Fruit fly (Drosophila melanogaster): ENCODE measurements around the gene Cortactin.

Gene Cortactin

DNA sequence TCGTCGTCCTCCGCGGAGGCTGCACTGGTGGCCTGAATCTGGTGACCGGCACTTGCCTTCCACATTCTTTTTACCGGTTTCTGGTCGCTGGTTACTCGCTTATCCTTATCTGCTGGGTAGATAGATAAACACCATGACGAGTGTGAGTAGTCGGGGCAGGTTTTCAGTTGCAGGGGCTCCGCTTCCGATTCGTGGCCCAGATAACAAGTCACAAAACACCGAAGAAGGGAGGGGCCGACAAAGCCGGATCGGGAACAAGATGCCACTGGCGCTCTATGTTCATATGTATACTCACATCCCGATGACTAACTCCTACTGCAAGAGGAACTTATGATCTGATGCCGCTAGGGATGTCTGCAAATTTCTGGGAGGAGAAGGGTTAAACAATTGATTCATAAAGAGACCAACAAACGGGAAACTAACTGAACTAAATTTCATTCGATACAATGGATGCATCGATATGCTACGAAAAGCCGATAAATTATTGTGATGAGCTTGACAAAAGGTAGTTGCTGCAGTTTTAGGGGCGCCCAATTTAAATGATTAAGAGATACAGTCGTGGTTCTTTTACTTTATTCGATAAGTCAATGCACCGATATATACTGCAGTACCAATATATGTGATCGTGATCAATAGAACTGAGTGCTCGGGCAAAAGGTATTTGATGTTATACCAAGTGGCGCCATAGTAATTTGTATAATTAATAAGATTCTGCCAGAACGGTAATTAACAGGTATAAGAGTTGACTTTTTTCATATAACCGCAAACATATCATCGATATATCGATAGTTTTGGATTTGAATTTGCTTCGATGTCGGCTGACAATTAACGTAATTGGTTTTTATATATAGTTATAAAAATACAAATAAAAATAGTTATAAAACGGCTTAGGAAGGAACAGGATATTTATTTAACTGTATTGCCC is at the start of gene Cortactin:
Gene Cortactin (minus strand): TSS at position 472 of the 925 bp plus-strand sequence.
- TF ChIP-seq CG8478 (optimal IDR thresholded peaks at IDR 0.05) (no peak), CTCF (optimal IDR thresholded peaks at IDR 0.05) (peak in 1 of 2 experiments; percentile 47)

DNA sequence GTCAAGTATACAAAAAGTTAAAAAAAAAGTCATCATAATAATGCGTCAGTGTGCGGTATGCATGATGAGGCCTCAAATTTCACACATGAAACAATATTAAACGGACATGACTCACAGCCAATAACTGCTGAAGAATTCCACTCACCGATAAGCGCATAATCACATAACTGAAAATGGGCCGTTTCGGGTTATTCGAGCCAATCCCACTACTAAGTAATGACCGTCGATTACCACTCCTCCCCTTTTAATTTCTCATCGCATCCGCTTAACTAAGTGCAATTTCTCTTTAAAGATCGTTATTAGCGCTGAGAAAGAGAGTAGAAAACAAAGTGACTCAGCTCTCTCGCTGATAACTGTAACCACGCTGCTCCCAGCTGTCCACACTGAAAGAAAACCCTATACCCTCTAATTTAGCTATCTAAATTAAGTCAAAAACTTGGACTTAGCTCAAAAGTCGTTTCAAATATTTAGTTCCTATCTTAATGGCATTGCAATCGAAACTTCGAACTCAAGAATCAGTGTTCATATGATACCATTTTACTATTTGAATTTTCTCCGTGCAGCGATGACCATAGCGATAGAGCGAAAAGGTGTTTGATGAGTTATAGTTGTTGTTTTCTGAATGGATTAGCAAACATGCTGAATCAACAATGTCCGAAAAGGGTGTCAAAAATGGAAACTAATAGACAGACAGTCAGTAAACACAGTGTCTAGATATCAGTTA is 48.6 kb upstream of the Cortactin start:
- TF ChIP-seq CTCF (optimal IDR thresholded peaks at IDR 0.05): no peak
- no peak for TF ChIP-seq CG8478 (optimal IDR thresholded peaks at IDR 0.05)

DNA sequence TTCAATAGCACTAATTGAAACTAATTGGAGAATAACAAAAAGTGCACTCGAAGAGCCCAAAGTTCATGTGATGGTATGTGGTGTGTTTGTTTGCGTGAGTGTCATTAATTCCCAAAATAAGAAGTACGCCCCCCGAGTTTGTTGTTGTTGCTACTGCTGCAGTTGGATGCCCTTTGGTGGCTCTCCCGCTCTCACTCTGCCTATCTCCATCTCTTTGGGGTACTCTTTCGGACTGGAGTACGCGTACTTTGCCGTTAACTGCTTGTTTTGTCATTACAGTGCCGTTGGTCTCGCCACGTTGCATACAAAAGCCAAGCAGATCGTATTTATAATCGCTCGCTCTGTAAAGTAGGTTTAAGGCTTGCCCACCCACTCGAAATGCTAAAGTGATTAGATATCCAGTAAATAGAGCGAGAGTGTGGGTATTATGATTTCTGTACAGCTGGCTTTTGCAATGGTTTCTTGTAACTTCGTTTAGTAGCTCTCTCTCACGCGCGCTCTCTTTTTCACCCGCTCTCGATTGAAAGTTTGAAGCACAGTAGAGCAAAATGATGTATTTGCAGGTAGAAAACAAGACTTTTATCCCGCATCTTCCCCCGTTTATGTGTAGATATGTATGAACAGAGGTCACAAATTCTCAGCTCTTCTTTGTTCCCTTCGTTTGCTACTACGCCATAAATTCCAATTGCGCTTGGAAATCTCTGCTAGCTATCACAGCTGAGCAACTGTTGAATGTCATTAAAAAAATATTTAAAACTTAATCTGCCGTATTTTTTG is 47.9 kb upstream of the Cortactin start:
- TF ChIP-seq CTCF (optimal IDR thresholded peaks at IDR 0.05) (no peak), CG8478 (optimal IDR thresholded peaks at IDR 0.05) (no peak)

DNA sequence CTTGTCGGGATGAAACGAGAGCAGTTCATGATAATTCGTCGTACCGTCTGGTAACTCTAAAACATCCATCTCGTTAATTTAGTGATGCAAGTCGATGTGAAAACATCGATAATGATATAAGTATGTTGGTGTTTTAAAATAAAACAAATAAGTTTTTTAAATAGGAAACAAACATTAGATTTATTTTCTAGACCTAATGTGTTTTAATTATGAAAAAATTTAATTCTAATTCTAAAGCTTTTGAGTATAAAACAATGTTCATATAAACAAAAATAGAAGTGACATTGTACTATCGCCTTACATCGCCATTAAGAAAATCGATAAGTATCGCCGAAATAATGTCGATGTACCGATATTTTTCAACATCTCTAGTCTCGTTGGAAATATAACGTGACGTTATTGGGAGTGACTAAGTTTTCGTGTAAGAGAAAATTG is 46.8 kb upstream of the Cortactin start, which contains the start of gene Rab11:
Gene Rab11 (plus strand): TSS at position 363 of the 435 bp plus-strand sequence.
- TF ChIP-seq CG8478 (optimal IDR thresholded peaks at IDR 0.05) (no peak), CTCF (optimal IDR thresholded peaks at IDR 0.05) (no peak)

DNA sequence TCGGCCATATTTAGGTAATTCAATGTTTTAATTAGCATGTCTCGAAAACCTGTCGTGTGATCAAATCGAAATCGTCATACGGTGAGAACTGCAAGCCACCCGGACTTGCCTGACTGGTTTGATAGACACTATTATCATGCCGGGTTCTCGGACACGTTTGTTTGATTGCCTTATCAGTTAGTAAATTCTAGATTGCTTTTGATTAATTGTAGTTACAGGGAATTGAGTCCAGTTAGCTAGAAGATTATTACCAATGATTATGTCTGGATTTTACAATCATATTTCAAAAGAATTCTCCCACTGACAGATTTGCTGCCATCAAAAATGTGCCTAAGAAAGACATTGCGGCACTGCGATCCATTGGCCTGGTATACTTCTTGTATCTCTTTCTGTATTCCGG is 45.4 kb upstream of the Cortactin start:
- TF ChIP-seq CTCF (optimal IDR thresholded peaks at IDR 0.05) (no peak), CG8478 (optimal IDR thresholded peaks at IDR 0.05) (no peak)

DNA sequence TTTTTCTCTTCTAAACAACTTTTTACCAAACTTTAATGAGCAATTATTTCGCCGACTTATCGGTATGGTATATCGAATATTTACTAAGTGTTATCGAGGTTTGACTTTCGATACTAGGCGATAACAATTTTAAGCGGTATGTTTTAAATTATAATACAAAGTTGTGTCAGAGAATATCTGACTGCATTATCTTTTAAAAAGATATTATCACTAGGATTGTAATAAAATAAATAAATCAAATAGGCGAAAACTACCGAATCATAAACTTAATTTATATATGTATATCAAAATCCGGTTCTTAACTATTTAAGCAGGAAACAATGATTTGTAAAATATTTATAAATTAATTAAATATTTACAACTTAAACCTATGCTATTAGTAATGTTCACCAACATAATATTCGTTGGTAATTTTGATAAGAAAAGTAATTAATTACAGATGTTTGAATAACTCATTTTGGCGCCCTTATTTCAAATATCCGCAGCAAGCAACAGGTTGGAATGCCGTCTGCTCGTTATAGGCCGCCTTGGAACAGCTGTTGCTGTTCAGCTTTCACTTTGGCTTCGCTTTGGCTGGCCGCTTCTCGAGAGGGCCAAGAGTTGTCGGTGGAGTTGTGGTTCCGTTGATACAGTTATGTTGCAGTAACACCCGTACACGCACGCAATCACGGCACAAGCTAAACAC is 43.8 kb upstream of the Cortactin start, which contains the start of the genes Sec15 and rtet:
Gene Sec15 (minus strand): TSS at position 66 of the 685 bp plus-strand sequence.
Gene rtet (plus strand): TSS at position 540 of the 685 bp plus-strand sequence.
- TF ChIP-seq CTCF (optimal IDR thresholded peaks at IDR 0.05) (no peak), CG8478 (optimal IDR thresholded peaks at IDR 0.05) (no peak)

DNA sequence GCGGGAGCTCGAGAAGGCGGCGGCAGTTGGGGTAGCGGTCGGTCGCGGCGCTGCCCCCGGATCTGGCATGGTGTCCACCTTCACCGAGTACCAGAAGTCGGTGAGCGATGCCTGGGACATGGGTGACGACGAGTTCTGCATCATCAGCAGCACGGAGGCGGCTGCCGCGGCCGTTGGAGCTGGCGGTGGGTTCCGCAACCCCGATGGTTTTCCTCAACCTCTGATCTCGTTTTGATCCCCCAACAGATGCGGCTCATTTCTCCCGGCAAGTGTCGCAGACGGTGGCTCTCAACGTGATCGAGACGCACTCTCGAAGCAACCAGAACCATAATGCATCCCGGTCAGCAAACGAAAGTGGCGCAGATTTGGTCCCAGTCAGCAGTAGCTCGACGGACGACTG is 38.2 kb upstream of the Cortactin start:
- TF ChIP-seq CG8478 (optimal IDR thresholded peaks at IDR 0.05) (no peak), CTCF (optimal IDR thresholded peaks at IDR 0.05) (no peak)

DNA sequence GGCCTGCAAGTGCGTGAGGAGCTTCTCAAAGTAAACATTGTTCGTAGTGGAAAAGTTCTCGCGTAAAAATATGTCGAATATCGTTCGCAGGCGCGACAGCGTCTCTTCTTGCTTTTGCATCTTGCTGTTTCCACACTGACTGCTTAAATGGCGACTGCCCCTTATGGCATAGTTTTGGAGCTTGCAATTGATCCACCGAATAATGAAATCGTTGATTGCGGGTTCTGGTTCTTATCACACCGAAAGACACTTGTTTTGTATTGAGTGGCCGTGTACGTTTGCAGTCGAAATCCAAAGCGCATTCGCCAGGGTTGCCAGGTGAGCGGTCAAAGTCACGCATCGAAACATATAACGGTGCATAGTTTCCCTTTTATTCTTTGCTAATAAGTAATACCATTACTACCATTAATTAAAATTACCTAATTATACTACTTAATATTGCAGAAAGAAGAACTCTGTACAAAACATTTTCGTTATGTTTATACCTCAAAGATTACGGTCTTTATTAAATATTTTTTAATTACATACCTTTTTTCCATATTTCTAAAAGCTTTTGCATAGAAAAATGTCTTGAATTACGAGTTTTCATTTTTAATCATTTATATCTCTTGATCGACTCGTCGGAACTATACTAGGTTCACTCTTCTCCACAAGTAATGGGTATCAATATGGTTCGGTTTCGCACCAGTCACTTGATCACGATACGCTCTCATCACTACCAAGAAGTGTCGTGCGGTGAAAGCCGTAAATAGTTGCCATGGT is 37.4 kb upstream of the Cortactin start, which contains the start of the genes CG7044 and Tbc1d22:
Gene CG7044 (minus strand): TSS at position 266 of the 762 bp plus-strand sequence.
Gene Tbc1d22 (plus strand): TSS at position 747 of the 762 bp plus-strand sequence.
- TF ChIP-seq CG8478 (optimal IDR thresholded peaks at IDR 0.05) (no peak), CTCF (optimal IDR thresholded peaks at IDR 0.05) (no peak)

DNA sequence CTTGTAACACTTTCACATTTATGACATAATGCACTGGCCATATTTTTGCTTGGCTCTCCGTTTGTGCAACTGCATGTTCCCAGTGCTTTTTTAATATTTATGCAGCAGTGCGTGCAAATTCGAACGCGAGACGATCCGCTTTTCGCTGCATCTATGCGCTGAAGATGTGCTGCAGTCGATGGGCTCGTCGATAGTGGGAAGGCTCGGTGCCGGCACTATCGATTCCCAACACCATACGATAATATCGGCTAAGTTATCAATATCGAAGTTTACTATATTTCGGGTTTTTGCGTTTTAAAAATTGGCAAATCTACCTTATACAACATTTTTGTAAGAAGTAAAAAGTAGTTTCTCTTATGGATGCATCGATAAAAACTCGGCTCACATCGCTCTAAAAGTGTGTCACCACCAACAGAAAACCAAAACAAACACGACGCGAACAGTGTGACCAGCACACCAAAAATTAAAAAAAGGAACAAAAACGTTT is 33.4 kb upstream of the Cortactin start, which contains the start of gene RhoGAP93B:
Gene RhoGAP93B (minus strand): TSS at position 197 of the 487 bp plus-strand sequence.
- TF ChIP-seq CG8478 (optimal IDR thresholded peaks at IDR 0.05) (no peak), CTCF (optimal IDR thresholded peaks at IDR 0.05) (peak; percentile 4 to 10)

DNA sequence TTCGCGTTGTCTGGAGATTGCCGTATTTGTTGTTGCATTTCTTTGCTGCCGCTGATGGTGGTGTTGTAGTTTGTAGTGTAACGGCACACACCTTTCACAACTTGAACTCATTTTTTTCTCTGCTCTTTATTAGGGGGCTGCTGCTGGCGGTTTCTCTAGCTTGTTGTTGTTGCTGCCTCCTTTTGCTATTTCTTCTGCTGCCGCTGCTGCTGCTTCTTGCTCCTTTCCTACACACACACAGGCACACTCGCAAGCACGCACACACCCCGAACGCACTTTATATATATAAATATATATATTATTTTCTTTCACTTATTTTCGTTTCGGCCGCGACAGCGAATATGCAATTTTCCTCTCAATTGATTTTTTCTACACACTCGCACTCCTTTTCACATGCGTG is 32.9 kb upstream of the Cortactin start:
- TF ChIP-seq CG8478 (optimal IDR thresholded peaks at IDR 0.05) (no peak), CTCF (optimal IDR thresholded peaks at IDR 0.05) (no peak)

DNA sequence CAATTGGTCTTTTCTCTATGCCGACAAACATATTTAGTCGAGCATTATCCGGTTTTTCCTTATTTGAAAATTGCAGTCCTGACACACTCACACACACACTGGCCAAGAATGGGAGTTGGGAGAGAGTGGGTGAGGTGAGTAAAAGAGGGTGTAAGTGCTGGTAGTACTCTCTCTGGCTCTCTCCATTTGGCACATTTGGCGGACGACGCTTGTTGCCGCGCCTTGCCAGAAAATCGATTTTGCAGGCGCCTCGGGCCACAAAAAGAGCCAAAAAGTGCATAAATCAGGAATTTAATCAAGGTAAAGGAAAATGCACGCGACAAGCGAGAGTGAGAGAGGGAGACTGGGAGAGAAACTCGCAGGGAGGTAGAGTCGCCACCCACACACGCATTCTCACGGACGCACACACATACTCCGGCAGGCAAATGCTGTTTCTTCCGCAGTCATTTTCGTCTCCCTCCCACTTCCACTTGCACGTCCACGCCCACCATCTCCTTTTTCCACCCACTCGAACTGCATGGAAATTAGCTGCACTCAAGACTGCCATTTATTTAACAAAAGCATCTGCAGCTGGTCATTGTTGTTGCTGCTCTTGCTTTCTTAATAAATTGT is 32.4 kb upstream of the Cortactin start:
- TF ChIP-seq CTCF (optimal IDR thresholded peaks at IDR 0.05): no peak
- no peak for TF ChIP-seq CG8478 (optimal IDR thresholded peaks at IDR 0.05)

DNA sequence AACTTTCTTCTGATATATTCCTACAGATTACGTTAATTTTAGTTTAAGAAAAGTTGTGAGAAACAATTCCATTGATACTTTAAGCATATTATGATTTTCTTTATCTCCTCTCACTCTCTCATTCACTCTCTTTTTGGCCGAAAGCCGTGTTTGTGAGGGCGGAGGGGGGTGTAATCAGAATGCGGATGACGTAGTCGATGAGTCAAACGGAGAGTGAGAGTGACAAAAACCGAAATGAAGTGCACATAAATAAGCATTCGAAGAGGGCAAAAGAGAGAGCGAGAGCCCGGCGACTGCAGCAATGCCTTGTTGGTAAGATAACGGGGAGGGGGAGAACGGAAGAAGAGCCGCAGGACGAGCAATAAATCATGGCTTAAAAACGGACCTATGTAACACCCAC is 30.0 kb upstream of the Cortactin start:
- TF ChIP-seq CTCF (optimal IDR thresholded peaks at IDR 0.05) (no peak), CG8478 (optimal IDR thresholded peaks at IDR 0.05) (no peak)

DNA sequence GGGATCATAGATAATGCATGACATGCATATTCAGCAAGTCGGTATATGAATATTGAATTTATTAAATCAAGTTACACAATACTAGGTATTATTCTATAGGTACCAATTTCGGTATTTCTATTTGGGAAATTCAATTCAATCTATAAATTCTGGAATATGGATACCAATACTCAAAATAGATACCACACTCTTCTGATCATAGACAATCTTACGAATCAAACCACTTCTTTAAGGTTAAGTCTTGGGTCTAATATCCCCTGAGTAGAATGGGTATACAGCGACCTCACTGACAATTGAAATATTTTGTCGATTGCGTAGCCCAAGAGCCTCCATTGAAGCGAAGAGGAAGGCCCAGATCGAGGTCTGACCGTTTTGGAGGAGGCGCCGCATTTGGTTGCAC is 28.6 kb upstream of the Cortactin start:
- no peak for TF ChIP-seq CTCF (optimal IDR thresholded peaks at IDR 0.05)
- no peak for TF ChIP-seq CG8478 (optimal IDR thresholded peaks at IDR 0.05)

Measured in S2 (cell line).